Fruit fly (Drosophila melanogaster): ENCODE results near the gene nxf4.

dm6 chr3R:7346445-7346844, at the start of gene nxf4:
- TF ChIP-seq GATAd (GFP tag; optimal IDR thresholded peaks at IDR 0.05) (no peak), br (GFP tag; optimal IDR thresholded peaks at IDR 0.05) (peak; percentile 6), Vsx2 (GFP tag; optimal IDR thresholded peaks at IDR 0.05; ENCODE audit: partially characterized antibody) (no peak), sv (GFP tag; optimal IDR thresholded peaks at IDR 0.05) (peak; percentile 75), pan (optimal IDR thresholded peaks at IDR 0.05) (no peak), Mio (GFP tag; optimal IDR thresholded peaks at IDR 0.05) (no peak), fru (GFP tag; optimal IDR thresholded peaks at IDR 0.05) (peak; percentile 51), CG32264 (GFP tag; optimal IDR thresholded peaks at IDR 0.05) (no peak), h (GFP tag; optimal IDR thresholded peaks at IDR 0.05) (peak; percentile 15), tai (GFP tag; optimal IDR thresholded peaks at IDR 0.05) (peak; percentile 53), Hnf4 (GFP tag; optimal IDR thresholded peaks at IDR 0.05) (peak; percentile 29), CG9705 (GFP tag; optimal IDR thresholded peaks at IDR 0.05) (no peak)

Measured in whole organism, wandering third instar larva.